Worm (Caenorhabditis elegans) whole organism, dauer: ENCODE data around the gene srx-76.

Experiments
- unc-62 ChIP-seq: sonication (generic microtip); optimal IDR thresholded peaks from 2 replicates; lab custom pipeline; 2017; ENCODE audit warnings: missing biosample characterization, missing genetic modification reagents, missing genetic modification characterization

srx-76 gene

ce11 chrV:11901260-11901659, 9.6 kb downstream of the srx-76 start:
- no peak for TF ChIP-seq unc-62 (GFP tag; lab: Kevin White, UChicago)

- no peak for TF ChIP-seq unc-62 (GFP tag; lab: Kevin White, UChicago)
These were observed 10.5 kb downstream of the srx-76 start for ce11 chrV:11902161-11902560.

- no peak for TF ChIP-seq unc-62 (GFP tag; lab: Kevin White, UChicago)
These were observed 14.4 kb downstream of the srx-76 start for ce11 chrV:11905977-11906376.

- no peak for TF ChIP-seq unc-62 (GFP tag; lab: Kevin White, UChicago)
These were observed 21.7 kb downstream of the srx-76 start for ce11 chrV:11913283-11913682.

- no peak for TF ChIP-seq unc-62 (GFP tag; lab: Kevin White, UChicago)
These were observed 25.6 kb downstream of the srx-76 start, which contains the start of gene R31.2 for ce11 chrV:11917186-11917585. TSS of gene R31.2 (plus strand) at chrV:11917573.

DNA sequence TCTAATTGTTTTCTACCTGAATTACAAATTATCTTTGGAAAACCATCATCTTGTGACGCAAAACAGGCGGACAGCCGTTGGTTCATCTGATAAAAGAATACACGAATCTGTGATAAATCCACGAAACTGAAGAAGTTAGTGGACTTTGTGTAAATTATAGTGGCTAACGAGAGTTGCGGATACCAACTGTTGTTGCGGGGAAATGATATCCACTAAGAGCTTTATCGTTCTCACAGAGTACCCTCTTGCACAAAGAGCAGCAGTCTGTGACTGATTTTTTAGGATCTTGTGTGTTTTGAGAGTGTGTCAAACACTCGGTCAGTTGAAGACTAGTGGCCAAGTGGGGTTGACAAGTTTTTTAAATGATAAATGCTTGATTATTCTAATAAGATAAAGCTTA, 28.0 kb downstream of the srx-76 start:
- TF ChIP-seq unc-62 (GFP tag; lab: Kevin White, UChicago), result no peak

ce11 chrV:11921229-11921628, 29.6 kb downstream of the srx-76 start:
- no peak for TF ChIP-seq unc-62 (GFP tag; lab: Kevin White, UChicago)

DNA sequence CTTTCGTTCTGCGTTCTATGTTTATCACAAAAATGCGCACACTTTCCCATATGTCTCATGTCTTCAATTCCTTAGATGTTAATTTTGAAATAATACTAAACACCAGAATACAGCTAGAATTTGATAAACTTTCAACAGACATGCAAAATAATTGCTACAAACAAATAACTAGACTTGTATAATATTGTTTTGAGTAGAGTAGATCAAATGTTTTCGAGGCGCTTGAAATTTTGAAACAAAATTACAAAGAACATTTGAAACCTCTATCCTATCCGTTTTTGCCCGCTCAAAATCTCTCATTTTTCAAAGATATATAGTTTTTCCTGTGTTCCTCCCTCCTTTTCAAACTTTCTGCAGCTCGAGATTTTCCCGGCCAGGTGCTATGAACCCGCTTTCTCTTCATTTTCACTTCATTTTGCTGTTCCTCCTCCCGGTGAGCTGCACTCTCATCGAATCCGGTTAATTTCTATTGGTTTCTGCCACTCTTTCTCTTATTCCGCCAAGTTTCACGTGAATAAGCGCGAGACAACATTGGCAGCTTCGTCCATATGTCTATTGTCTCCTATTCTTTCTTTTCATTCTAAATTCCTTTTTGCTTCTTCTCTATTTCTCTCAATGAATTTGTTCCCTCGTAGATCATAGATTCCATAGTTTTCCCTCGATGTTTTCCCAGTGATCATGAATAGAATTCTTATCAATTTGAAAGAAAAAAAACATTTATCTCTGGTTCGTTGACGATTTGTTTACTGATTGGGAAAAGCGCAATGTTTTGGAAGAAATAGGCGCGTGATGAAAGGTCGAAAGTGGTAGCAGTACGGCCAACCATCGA, 30.3 kb downstream of the srx-76 start:
- TF ChIP-seq unc-62 (GFP tag; lab: Kevin White, UChicago), result no peak

DNA sequence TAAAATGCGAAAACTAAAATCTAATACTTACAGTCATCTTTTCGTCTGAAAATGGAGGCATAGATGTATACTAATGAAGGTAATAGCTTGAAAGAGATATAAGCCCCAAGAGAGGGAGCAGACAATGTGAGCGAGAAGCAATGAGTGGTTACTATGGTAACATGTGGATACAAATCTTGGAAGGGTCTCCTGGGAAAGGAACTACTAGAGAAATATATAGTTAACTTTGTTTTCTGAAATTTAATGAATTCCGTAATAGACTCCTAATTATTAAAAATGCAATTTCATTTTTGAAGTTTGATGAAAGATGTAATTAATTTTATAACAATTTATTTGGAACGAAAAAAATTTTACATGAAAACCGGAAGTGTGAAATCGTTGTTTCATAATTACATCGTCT, 35.7 kb downstream of the srx-76 start, which contains the start of gene osm-6:
Gene osm-6 (minus strand): TSS at position 101 of the 400 bp plus-strand sequence.
- no peak for TF ChIP-seq unc-62 (GFP tag; lab: Kevin White, UChicago)

DNA sequence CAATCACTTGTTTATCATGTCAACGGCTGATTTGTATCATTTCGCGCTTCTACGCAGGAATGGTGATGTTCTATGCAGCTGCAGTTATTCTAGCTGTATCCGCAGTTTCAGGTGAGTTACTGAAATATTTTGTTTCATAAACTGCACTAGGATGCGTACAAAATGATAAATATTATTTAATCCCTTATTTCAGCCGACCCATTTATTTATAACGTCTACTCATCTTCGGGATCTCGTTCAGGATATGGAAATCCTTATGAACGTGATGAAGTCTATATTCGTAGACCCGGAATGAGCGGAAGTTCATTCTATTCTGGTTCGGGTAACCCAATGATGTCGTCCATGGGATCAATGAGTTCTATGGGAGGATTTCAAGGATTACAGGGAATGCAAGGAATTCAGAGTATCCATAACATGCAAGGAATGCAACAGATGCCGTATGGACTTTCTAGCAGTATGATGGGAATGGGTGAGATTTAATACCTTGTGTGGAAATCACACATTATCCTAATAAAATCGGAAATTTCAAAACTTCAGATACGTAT, 37.5 kb downstream of the srx-76 start, which contains the start of gene F58H1.2:
Gene F58H1.2 (plus strand): TSS at position 51 of the 545 bp plus-strand sequence.
- no peak for TF ChIP-seq unc-62 (GFP tag; lab: Kevin White, UChicago)

DNA sequence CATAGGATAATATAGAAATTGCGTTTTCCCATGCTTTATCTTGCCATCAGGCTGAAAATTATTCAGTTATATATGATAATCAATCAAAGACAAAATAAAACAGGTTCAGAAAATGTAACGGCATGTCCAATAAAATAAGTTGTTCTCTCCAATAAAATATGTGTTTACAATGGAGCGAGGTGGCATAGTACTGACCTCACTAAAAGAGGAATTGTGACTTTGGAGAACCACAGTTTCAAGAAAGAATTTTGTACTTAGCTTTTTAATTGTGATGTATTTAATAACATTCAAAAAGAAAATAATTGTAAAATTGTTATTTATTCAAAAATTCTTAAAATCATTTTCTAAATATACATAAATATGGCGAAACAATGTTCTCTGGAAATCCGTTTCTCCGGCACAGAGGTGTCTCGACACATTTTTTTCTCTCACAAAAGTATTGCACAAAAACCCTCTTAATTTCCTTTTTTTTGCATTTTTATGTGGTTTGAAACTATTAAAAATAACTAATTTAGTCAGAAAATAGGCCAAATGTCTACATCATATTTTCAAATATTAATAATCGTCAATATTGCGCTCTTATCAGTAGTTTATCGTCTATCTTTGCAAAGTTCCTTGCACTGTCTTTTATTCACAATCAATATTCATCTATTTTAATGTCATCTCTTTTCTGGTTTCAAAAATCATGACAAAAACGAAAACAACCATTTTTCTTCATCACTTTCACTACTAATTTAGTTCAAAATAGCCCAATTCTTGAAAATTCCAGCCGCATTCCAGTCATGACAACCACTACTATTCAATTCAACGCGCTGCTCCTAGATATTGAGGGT, 41.8 kb downstream of the srx-76 start, which contains the start of the genes aman-2 and F58H1.3:
Gene aman-2 (minus strand): TSS at position 51 of the 833 bp plus-strand sequence.
Gene F58H1.3 (plus strand): TSS at position 783 of the 833 bp plus-strand sequence.
- TF ChIP-seq unc-62 (GFP tag; lab: Kevin White, UChicago), result no peak

- no peak for TF ChIP-seq unc-62 (GFP tag; lab: Kevin White, UChicago)
These were observed 43.2 kb downstream of the srx-76 start, which contains the start of gene F58H1.8 for ce11 chrV:11934848-11935247. TSS of gene F58H1.8 (plus strand) at chrV:11935148.

DNA sequence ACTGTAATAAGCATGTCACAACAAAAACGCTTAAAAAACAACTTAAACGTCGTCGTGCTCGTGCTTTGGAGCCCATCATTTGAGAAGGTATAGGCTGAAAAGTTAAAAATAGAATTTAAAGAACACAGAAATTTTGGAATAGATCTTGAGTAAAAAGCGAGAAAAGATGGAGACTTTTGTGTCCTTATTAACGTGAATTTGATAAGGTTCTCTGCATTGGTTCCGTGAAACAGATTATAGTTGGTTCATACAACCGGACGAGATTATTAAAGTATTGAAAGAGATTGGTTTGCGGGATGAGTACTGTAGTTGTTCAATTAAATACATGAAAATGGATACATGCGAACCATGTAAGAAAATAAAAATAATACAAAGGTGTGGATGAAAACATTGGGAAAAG, 46.1 kb downstream of the srx-76 start, which contains the start of gene gpla-1:
Gene gpla-1 (minus strand): TSS at position 101 of the 400 bp plus-strand sequence.
- TF ChIP-seq unc-62 (GFP tag; lab: Kevin White, UChicago), result no peak

DNA sequence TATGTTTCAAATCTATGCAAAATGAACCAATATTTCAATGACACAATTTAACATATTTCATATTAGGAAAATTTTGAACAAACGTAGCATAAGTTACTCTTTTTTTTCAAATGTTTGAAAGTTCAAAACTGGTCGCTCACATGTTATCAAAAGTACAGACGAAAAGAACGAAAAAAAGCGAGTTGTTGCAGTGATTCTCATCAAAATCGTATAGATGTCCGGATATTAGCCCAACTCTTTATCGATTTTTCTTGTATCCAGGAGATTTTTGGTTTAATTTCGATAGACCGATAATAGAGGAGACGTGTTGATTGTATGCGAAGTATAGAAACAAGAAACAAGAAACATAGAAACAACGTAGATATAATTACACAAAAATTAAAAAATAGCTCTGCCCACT, 48.7 kb downstream of the srx-76 start:
- TF ChIP-seq unc-62 (GFP tag; lab: Kevin White, UChicago), result no peak

ce11 chrV:11941664-11942063, 50.1 kb downstream of the srx-76 start:
- TF ChIP-seq unc-62 (GFP tag; lab: Kevin White, UChicago), result no peak
